Worm (Caenorhabditis elegans): Measurements from ENCODE around the gene R07E5.5.

DNA sequence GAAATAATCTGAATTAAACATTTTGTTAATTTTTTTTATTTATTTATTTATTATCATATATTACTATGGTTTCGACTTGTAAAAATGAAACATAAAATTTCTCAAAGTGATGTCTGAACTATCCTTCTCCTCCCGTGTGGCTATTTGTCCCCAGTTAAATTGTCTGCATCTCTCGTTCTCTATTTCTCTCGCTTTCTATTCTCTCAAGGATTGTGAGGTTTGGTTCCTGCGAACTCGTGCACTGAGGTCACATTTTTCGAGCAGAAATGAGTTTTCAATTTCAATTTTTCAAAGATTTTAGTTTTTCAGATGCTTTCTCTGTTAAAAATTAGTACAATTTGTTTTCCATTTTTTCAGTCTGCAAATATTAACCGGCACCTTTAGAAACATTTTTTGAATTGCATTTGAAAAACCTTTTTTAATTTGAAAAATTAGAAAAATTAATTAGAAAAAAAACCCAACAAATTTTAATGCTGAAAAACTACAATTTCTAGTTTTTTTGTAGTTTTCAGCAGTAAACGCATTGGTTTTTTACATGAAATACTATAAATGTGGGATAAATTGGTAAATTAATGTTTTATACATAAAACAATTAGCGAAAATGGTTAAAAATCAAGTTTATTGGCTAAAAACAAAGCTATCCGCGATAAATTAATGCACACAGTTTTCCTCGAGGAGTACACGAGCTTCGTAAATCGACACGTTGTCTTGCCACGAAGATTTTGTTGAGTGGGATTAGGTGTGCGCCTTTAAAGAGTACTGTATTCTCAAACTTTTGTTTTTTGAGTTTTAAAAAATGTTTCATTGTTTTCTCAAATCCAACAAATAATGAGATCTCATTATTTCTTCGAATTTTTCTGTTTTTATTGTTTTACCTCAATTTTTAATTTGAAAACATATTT lies 15.1 kb downstream of the R07E5.5 start:
- TF ChIP-seq elt-3 (tag; optimal IDR thresholded peaks at IDR 0.05) (no peak), lir-3 (tag; optimal IDR thresholded peaks at IDR 0.05; ENCODE audit: poor library complexity) (peak; percentile 5), pag-3 (tag; optimal IDR thresholded peaks at IDR 0.05; ENCODE audit: borderline replicate concordance, insufficient read depth) (no peak), snpc-4 (tag; optimal IDR thresholded peaks at IDR 0.05) (peak; percentile 31), lin-14 (GFP tag; optimal IDR thresholded peaks at IDR 0.05) (peak; percentile 88), pqm-1 (tag; optimal IDR thresholded peaks at IDR 0.05) (no peak)

Measured in whole organism, L1 larva.